Worm (Caenorhabditis elegans) whole organism, late embryonic: ENCODE results near the gene str-221.

Experiments
- F13H6.1 ChIP-seq: sonication (generic microtip); optimal IDR thresholded peaks from 2 replicates; lab custom pipeline; 2016; ENCODE audit warnings: missing genetic modification characterization, missing compliant biosample characterization
- K02D7.2 ChIP-seq: sonication (generic microtip); optimal IDR thresholded peaks from 2 replicates; lab custom pipeline; 2017; ENCODE audit warnings: mild to moderate bottlenecking, missing genetic modification characterization, missing compliant biosample characterization
- K09A11.1 ChIP-seq: sonication (generic microtip); optimal IDR thresholded peaks from 2 replicates; lab custom pipeline; 2017; ENCODE audit warnings: antibody characterized with exemption, mild to moderate bottlenecking, missing genetic modification characterization, missing compliant biosample characterization; ENCODE audit not compliant: insufficient read depth
- Y22D7AL.16 ChIP-seq: sonication (generic microtip); optimal IDR thresholded peaks from 2 replicates; lab custom pipeline; 2016; ENCODE audit warnings: missing genetic modification characterization, missing compliant biosample characterization
- ahr-1 ChIP-seq: sonication (generic microtip); optimal IDR thresholded peaks from 2 replicates; lab custom pipeline; 2016; ENCODE audit warnings: missing genetic modification characterization, missing compliant biosample characterization
- ceh-14 ChIP-seq: sonication (generic microtip); optimal IDR thresholded peaks from 2 replicates; lab custom pipeline; 2016; ENCODE audit warnings: missing genotype, missing genetic modification characterization, missing compliant biosample characterization
- ceh-2 ChIP-seq: sonication (generic microtip); optimal IDR thresholded peaks from 2 replicates; lab custom pipeline; 2016; ENCODE audit warnings: missing genotype, missing genetic modification characterization, missing compliant biosample characterization
- ceh-24 ChIP-seq: sonication (generic microtip); optimal IDR thresholded peaks from 2 replicates; lab custom pipeline; 2016; ENCODE audit warnings: mild to moderate bottlenecking, missing genetic modification characterization, missing compliant biosample characterization
- ceh-30 ChIP-seq: fragments of 150-350 bp; optimal IDR thresholded peaks from 2 replicates; lab custom pipeline; 2014; ENCODE audit warnings: missing biosample characterization, missing genetic modification characterization
- ceh-34 ChIP-seq: sonication (generic microtip); optimal IDR thresholded peaks from 2 replicates; lab custom pipeline; 2016; ENCODE audit warnings: mild to moderate bottlenecking, missing genetic modification characterization, missing compliant biosample characterization
- ceh-45 ChIP-seq: fragments of 200-800 bp; sonication (Bioruptor generic); IDR thresholded peaks from 2 replicates; pipeline ENCODE4 v1.3.6; 2022; ENCODE audit warnings: missing genetic modification reagents, missing genetic modification characterization, missing compliant biosample characterization
- dmd-4 ChIP-seq: sonication (generic microtip); optimal IDR thresholded peaks from 2 replicates; lab custom pipeline; 2016; ENCODE audit warnings: borderline replicate concordance, missing genetic modification characterization, missing compliant biosample characterization
- ets-4 ChIP-seq: sonication (generic microtip); optimal IDR thresholded peaks from 2 replicates; lab custom pipeline; 2016; ENCODE audit warnings: missing genetic modification characterization, missing compliant biosample characterization
- fkh-10 ChIP-seq: fragments of 150-350 bp; optimal IDR thresholded peaks from 2 replicates; lab custom pipeline; 2014; ENCODE audit warnings: missing biosample characterization, missing genetic modification reagents, missing genetic modification characterization
- fkh-6 ChIP-seq: sonication (generic microtip); optimal IDR thresholded peaks from 2 replicates; lab custom pipeline; 2016; ENCODE audit warnings: missing genetic modification characterization, missing compliant biosample characterization
- gmeb-2 ChIP-seq: sonication (generic microtip); optimal IDR thresholded peaks from 2 replicates; lab custom pipeline; 2016; ENCODE audit warnings: missing genetic modification characterization, inconsistent platforms, missing compliant biosample characterization
- hlh-15 ChIP-seq: sonication (generic microtip); optimal IDR thresholded peaks from 2 replicates; lab custom pipeline; 2016; ENCODE audit warnings: missing genetic modification characterization, missing compliant biosample characterization
- hlh-6 ChIP-seq: sonication (generic microtip); optimal IDR thresholded peaks from 2 replicates; lab custom pipeline; 2016; ENCODE audit warnings: missing genotype, missing genetic modification characterization, missing compliant biosample characterization
- hlh-8 ChIP-seq: sonication (generic microtip); optimal IDR thresholded peaks from 2 replicates; lab custom pipeline; 2016; ENCODE audit warnings: missing genotype, missing genetic modification characterization, missing compliant biosample characterization
- lin-11 ChIP-seq: fragments of 200-800 bp; sonication (Bioruptor generic); optimal IDR thresholded peaks from 2 replicates; lab custom pipeline; 2018; ENCODE audit warnings: mild to moderate bottlenecking, missing genetic modification characterization, missing compliant biosample characterization
- madf-2 ChIP-seq: sonication (generic microtip); optimal IDR thresholded peaks from 2 replicates; lab custom pipeline; 2017; ENCODE audit warnings: missing genetic modification characterization, missing compliant biosample characterization
- nfya-1 ChIP-seq: sonication (generic microtip); optimal IDR thresholded peaks from 2 replicates; lab custom pipeline; 2017; ENCODE audit warnings: missing genetic modification characterization, mild to moderate bottlenecking, missing compliant biosample characterization, antibody characterized with exemption, moderate library complexity
- nhr-11 ChIP-seq: fragments of 150-350 bp; optimal IDR thresholded peaks from 2 replicates; lab custom pipeline; 2014; ENCODE audit warnings: missing biosample characterization, missing genetic modification characterization
- pax-1 ChIP-seq: fragments of 150-350 bp; optimal IDR thresholded peaks from 2 replicates; lab custom pipeline; 2014; ENCODE audit warnings: missing biosample characterization, missing genetic modification characterization
- pha-2 ChIP-seq: sonication (generic microtip); optimal IDR thresholded peaks from 2 replicates; lab custom pipeline; 2017; ENCODE audit warnings: mild to moderate bottlenecking, missing genetic modification characterization, missing compliant biosample characterization
- pha-4 ChIP-seq: fragments of 150-350 bp; optimal IDR thresholded peaks from 2 replicates; lab custom pipeline; 2018; ENCODE audit warnings: missing biosample characterization, missing genetic modification reagents, missing genetic modification characterization
- ref-2 ChIP-seq: sonication (generic microtip); optimal IDR thresholded peaks from 2 replicates; lab custom pipeline; 2016; ENCODE audit warnings: missing genetic modification characterization, missing compliant biosample characterization
- sdc-2 ChIP-seq: sonication (generic microtip); optimal IDR thresholded peaks from 2 replicates; lab custom pipeline; 2016; ENCODE audit warnings: missing genotype, missing genetic modification characterization, missing compliant biosample characterization
- sox-2 ChIP-seq: fragments of 200-800 bp; sonication (Bioruptor generic); IDR thresholded peaks from 2 replicates; pipeline ENCODE4 v1.3.6; 2022; ENCODE audit warnings: missing genetic modification reagents, missing genetic modification characterization, missing compliant biosample characterization
- syd-9 ChIP-seq: sonication (generic microtip); optimal IDR thresholded peaks from 2 replicates; lab custom pipeline; 2016; ENCODE audit warnings: mild to moderate bottlenecking, missing genetic modification characterization, moderate library complexity, missing compliant biosample characterization
- tbx-2 ChIP-seq: sonication (generic microtip); optimal IDR thresholded peaks from 2 replicates; lab custom pipeline; 2016; ENCODE audit warnings: missing genetic modification characterization, missing compliant biosample characterization
- tbx-7 ChIP-seq: sonication (generic microtip); optimal IDR thresholded peaks from 2 replicates; lab custom pipeline; 2016; ENCODE audit warnings: missing genotype, missing genetic modification characterization, missing compliant biosample characterization
- ttx-3 ChIP-seq: sonication (generic microtip); optimal IDR thresholded peaks from 2 replicates; lab custom pipeline; 2016; ENCODE audit warnings: missing genetic modification reagents, missing genetic modification characterization, missing compliant biosample characterization
- unc-3 ChIP-seq, 2 experiments: fragments of 200-800 bp in 1 of 2; sonication (Bioruptor generic) in 1 of 2; sonication (generic microtip) in 1 of 2; conservative IDR thresholded peaks in 1 of 2; optimal IDR thresholded peaks in 1 of 2; 2 replicates each; pipeline versions ENCODE4 v1.3.6 to Lab custom; 2016 to 2022; ENCODE audit warnings: missing compliant biosample characterization in 2 of 2, missing genetic modification characterization in 2 of 2, missing genetic modification reagents in 1 of 2
- unc-55 ChIP-seq: sonication (generic microtip); optimal IDR thresholded peaks from 2 replicates; lab custom pipeline; 2017; ENCODE audit warnings: missing biosample characterization, missing genetic modification reagents, missing genetic modification characterization
- unc-86 ChIP-seq: sonication (generic microtip); optimal IDR thresholded peaks from 2 replicates; lab custom pipeline; 2016; ENCODE audit warnings: missing genetic modification characterization, missing compliant biosample characterization
- zip-5 ChIP-seq: sonication (generic microtip); optimal IDR thresholded peaks from 2 replicates; lab custom pipeline; 2016; ENCODE audit warnings: missing genetic modification characterization, missing compliant biosample characterization

Gene str-221

ce11 chrV:1629329-1629728, 10.8 kb upstream of the str-221 start, which contains the start of gene nhr-238:
TSS of gene nhr-238 (minus strand) at chrV:1629432.
- TF ChIP-seq unc-55 (GFP tag; lab: Kevin White, UChicago) (no peak), sox-2 (GFP tag; lab: Robert Waterston, UW) (no peak)

- TF ChIP-seq syd-9 = no peak
- TF ChIP-seq lin-11 = no peak
- TF ChIP-seq ceh-34 (tag; lab: Kevin White, UChicago) = no peak
- no peak for TF ChIP-seq hlh-15 (tag; lab: Kevin White, UChicago)
- TF ChIP-seq ceh-24 = no peak
- no peak for TF ChIP-seq fkh-6
- TF ChIP-seq ceh-30 (tag; lab: Kevin White, UChicago) = no peak
- no peak for TF ChIP-seq madf-2 (tag; lab: Kevin White, UChicago)
- TF ChIP-seq unc-55 (GFP tag; lab: Kevin White, UChicago) = no peak
- TF ChIP-seq hlh-6 (tag; lab: Kevin White, UChicago) = no peak
- no peak for TF ChIP-seq nfya-1 (tag; lab: Kevin White, UChicago)
- TF ChIP-seq tbx-7 (tag; lab: Kevin White, UChicago) = no peak
- no peak for TF ChIP-seq sox-2 (GFP tag; lab: Robert Waterston, UW)
- TF ChIP-seq tbx-2 = no peak
- no peak for TF ChIP-seq unc-3 (GFP tag; conservative IDR thresholded peaks at IDR 0.05; lab: Robert Waterston, UW)
- no peak for TF ChIP-seq unc-3 (tag; optimal IDR thresholded peaks at IDR 0.05; lab: Kevin White, UChicago)
- no peak for TF ChIP-seq sdc-2 (tag; lab: Kevin White, UChicago)
- no peak for TF ChIP-seq fkh-10
- TF ChIP-seq K02D7.2 = no peak
- no peak for TF ChIP-seq hlh-8
- TF ChIP-seq ceh-14 (tag; lab: Kevin White, UChicago) = no peak
- TF ChIP-seq, all 69 proteins: peak for 0
These were observed 9.0 kb upstream of the str-221 start, which contains the start of gene Y46H3D.8 for ce11 chrV:1631148-1631547. TSS of gene Y46H3D.8 (minus strand) at chrV:1631248.

ce11 chrV:1631717-1632116, 8.4 kb upstream of the str-221 start, which contains the start of gene irld-17:
TSS of gene irld-17 (plus strand) at chrV:1632017.
- TF ChIP-seq ets-4 (tag; lab: Kevin White, UChicago) (no peak), ttx-3 (no peak), K09A11.1 (no peak), pha-4 (no peak), sox-2 (GFP tag; lab: Robert Waterston, UW) (no peak), syd-9 (no peak), ceh-2 (no peak), pax-1 (tag; lab: Kevin White, UChicago) (no peak), Y22D7AL.16 (no peak), F13H6.1 (tag; lab: Kevin White, UChicago) (no peak), ceh-45 (GFP tag; lab: Robert Waterston, UW) (no peak), madf-2 (tag; lab: Kevin White, UChicago) (no peak), unc-86 (no peak), gmeb-2 (no peak), ahr-1 (tag; lab: Kevin White, UChicago) (no peak), ref-2 (tag; lab: Kevin White, UChicago) (no peak), hlh-8 (no peak), dmd-4 (tag; lab: Kevin White, UChicago) (no peak), nhr-11 (no peak), zip-5 (tag; lab: Kevin White, UChicago) (no peak)

ce11 chrV:1635859-1636258, 4.2 kb upstream of the str-221 start, which contains the start of gene str-222:
TSS of gene str-222 (plus strand) at chrV:1636159.
- TF ChIP-seq pha-2 (tag; lab: Kevin White, UChicago) = no peak
- TF ChIP-seq tbx-2 = no peak
